Worm (Caenorhabditis elegans): ENCODE measurements around the gene grl-9.

The grl-9 gene

DNA sequence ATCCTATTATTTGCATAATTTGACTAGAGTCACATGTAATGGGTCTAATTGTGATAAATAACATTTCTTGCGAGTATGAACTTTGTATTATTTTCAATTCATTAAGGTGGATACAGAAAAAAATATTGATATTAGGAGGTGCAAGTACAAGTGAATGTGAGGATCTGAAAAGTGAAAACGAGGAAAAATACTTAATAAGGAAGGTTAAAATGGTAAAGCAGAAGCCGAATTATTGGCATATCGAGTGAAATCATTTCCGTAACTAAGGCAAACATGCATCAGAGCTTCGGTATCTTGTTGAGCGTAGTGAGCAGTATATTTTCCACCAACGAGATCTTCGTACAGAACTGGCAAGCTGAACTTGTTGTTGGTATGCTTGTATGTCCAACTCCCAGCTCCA, 27.0 kb downstream of the grl-9 start:
- TF ChIP-seq pha-4 (tag; optimal IDR thresholded peaks at IDR 0.05) = no peak
- no peak for TF ChIP-seq ztf-11 (tag; optimal IDR thresholded peaks at IDR 0.05)

DNA sequence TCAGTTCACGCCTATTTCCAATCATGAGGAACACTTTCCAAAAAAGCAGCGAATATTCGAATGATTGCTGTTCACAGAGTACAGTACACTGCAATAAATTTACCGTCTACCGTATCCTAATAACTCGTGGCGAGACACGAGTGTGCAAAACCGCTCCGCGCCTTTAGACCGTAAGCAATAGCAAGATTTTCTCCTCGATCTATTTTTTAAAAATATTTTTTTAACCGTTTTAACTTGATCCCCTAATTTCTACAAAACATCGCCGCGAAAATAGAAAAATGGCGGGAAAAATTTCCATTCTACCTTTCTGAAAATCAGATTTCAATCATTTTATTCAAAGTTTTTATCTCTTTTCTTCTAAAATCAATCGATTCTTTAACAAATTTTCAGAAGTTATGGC, 28.8 kb downstream of the grl-9 start, which contains the start of gene era-1:
Gene era-1 (plus strand): TSS at position 366 of the 400 bp plus-strand sequence.
- TF ChIP-seq lin-39 (tag; optimal IDR thresholded peaks at IDR 0.05) = no peak
- no peak for TF ChIP-seq ceh-9 (tag; optimal IDR thresholded peaks at IDR 0.05)
- TF ChIP-seq nhr-76 (tag; optimal IDR thresholded peaks at IDR 0.05) = no peak
- no peak for TF ChIP-seq R02D3.7 (tag; optimal IDR thresholded peaks at IDR 0.05)
- TF ChIP-seq ZK546.5 (tag; optimal IDR thresholded peaks at IDR 0.05) = no peak
- no peak for TF ChIP-seq egl-27 (tag; optimal IDR thresholded peaks at IDR 0.05)
- no peak for TF ChIP-seq lsy-12 (tag; optimal IDR thresholded peaks at IDR 0.05)
- TF ChIP-seq elt-1 (tag; optimal IDR thresholded peaks at IDR 0.05) = no peak
- TF ChIP-seq skn-1 (tag; optimal IDR thresholded peaks at IDR 0.05) = no peak
- TF ChIP-seq elt-3 (tag; optimal IDR thresholded peaks at IDR 0.05) = no peak

DNA sequence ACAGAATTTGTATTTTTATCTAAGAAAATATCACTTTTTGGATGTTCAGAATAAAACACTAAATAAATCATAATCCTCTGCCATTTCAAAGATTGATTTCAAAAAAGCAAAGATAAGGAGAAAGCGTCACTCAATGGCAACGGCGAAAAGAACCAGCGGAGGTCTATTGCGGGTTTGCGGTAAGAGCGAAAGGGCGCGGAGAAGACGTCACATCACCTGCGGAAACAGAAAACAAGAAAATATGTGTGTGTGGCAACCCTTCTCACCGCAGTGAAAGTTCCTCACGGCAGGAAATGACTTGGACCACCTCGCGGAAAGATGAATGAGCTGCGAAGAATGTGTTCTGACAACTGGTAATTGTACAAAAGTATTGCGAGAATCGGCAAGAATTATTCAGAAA, 31.7 kb downstream of the grl-9 start:
- no peak for TF ChIP-seq lsy-12 (tag; optimal IDR thresholded peaks at IDR 0.05)
- no peak for TF ChIP-seq pha-4 (tag; optimal IDR thresholded peaks at IDR 0.05)

DNA sequence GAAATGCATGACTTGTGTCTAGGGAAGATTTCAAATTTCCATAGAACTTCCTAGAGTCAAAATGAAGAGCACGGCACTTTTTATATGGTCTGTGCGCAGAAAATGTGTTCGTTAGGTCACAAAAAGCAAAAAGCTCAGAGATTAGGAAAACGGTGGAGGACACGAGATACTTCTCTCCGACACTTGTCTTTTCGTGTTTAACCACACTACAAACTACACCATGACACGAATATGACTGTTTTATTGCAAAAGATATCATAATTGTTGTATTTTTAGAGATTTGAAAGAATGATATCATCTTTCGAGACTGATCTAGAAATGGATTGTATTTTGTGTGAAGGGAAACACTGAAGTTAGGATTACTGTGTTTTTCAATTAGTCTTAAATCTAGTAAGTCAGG, 32.5 kb downstream of the grl-9 start:
- TF ChIP-seq hmg-11 (tag; optimal IDR thresholded peaks at IDR 0.05) (no peak), nhr-43 (tag; optimal IDR thresholded peaks at IDR 0.05; ENCODE audit: poor library complexity, severe bottlenecking) (peak; percentile 31), elt-1 (tag; optimal IDR thresholded peaks at IDR 0.05) (no peak), nhr-25 (tag; optimal IDR thresholded peaks at IDR 0.05) (peak; percentile 1)

DNA sequence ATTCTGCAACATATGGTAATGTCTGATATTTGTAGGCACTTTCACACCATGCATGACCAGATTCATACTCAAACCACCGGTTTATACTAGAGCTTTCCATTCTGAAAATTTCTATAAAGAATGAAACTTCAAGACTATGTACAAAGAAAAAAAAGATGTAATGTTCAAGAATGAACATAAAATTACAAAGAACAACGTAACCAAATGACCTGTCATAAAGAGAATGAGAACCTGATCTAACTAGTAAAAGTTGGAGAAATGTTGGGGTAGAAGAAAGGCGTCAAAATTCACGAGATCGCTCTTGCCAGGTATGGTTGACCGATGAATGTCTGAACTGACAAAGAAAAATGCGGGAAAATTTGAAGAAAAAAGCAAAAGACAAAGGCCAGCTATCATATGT, 33.9 kb downstream of the grl-9 start, which contains the start of gene W02F12.2:
Gene W02F12.2 (minus strand): TSS at position 101 of the 400 bp plus-strand sequence.
- TF ChIP-seq sea-2 (GFP tag; optimal IDR thresholded peaks at IDR 0.05) = no peak
- no peak for TF ChIP-seq elt-3 (tag; optimal IDR thresholded peaks at IDR 0.05)
- TF ChIP-seq lin-15B (tag; optimal IDR thresholded peaks at IDR 0.05) = no peak
- no peak for TF ChIP-seq ceh-82 (tag; optimal IDR thresholded peaks at IDR 0.05)
- TF ChIP-seq nhr-25 (tag; optimal IDR thresholded peaks at IDR 0.05) = no peak
- TF ChIP-seq ceh-16 (tag; optimal IDR thresholded peaks at IDR 0.05) = no peak
- TF ChIP-seq ceh-28 (tag; optimal IDR thresholded peaks at IDR 0.05) = no peak
- TF ChIP-seq nfya-1 (tag; optimal IDR thresholded peaks at IDR 0.05; ENCODE audit: insufficient read depth) = no peak
- no peak for TF ChIP-seq tbx-2 (tag; optimal IDR thresholded peaks at IDR 0.05)
- no peak for TF ChIP-seq daf-12 (tag; optimal IDR thresholded peaks at IDR 0.05)
- TF ChIP-seq fkh-2 (tag; optimal IDR thresholded peaks at IDR 0.05) = no peak
- no peak for TF ChIP-seq fkh-10 (GFP tag; optimal IDR thresholded peaks at IDR 0.05)
- no peak for TF ChIP-seq elt-1 (tag; optimal IDR thresholded peaks at IDR 0.05)
- no peak for TF ChIP-seq nhr-23 (tag; optimal IDR thresholded peaks at IDR 0.05)
- TF ChIP-seq nhr-76 (tag; optimal IDR thresholded peaks at IDR 0.05) = no peak
- no peak for TF ChIP-seq lsy-12 (tag; optimal IDR thresholded peaks at IDR 0.05)
- TF ChIP-seq nhr-43 (tag; optimal IDR thresholded peaks at IDR 0.05; ENCODE audit: poor library complexity, severe bottlenecking) = no peak
- no peak for TF ChIP-seq ZK546.5 (tag; optimal IDR thresholded peaks at IDR 0.05)

DNA sequence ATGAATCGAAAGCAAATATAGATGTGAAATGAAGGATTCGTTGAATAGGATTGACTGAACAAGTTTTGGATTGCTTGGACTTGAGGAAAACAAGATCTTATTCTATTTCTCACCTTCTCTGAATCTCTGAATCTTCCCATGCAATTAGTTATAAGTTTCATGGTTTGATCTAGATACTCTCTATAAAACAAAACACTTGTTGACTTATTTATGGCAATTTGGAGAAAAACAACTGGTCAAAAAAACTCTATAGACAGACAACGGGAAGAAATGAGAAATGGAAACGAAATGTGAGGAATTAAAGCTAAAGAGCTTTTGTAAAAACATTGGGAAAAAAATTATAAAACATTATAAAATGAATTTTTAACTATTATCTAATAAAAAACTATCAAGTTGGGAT, 36.8 kb downstream of the grl-9 start, which contains the start of gene W02F12.8:
Gene W02F12.8 (minus strand): TSS at position 101 of the 400 bp plus-strand sequence.
- TF ChIP-seq eor-1 (tag; optimal IDR thresholded peaks at IDR 0.05) = no peak
- no peak for TF ChIP-seq nhr-67 (tag; optimal IDR thresholded peaks at IDR 0.05)

DNA sequence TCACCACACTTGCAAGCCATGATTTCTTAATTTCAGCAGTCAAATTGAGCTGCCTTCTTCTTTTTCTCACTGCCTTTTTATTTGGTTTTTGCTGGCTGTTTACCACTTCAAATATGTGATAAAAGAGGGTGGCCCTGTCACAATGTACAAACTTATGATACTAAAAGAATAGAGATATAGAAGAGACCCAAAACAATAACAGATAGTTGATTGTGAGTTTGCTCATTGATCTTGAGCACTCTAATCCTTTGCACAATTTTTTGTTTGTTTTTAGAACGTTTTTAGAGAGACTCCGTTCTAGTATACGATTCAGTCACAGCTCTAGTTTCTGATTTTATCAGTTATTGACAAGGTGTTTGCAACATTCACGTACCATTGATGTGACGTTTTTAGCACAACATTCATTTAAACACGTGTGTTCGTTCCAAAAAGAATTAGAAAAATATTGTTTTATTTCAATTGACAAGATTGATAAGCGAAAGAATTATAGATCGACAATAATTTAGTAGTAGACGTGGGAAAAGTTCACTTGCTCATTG, 39.6 kb downstream of the grl-9 start, which contains the start of gene mtl-1:
Gene mtl-1 (minus strand): TSS at position 51 of the 539 bp plus-strand sequence.
- TF ChIP-seq elt-3 (tag; optimal IDR thresholded peaks at IDR 0.05) (no peak), jun-1 (tag; optimal IDR thresholded peaks at IDR 0.05) (no peak), elt-2 (tag; optimal IDR thresholded peaks at IDR 0.05) (peak; percentile 53), nhr-67 (tag; optimal IDR thresholded peaks at IDR 0.05) (no peak), nhr-25 (tag; optimal IDR thresholded peaks at IDR 0.05) (no peak), lin-39 (tag; optimal IDR thresholded peaks at IDR 0.05) (no peak), pha-4 (tag; optimal IDR thresholded peaks at IDR 0.05) (peak; percentile 37), ama-1 (optimal IDR thresholded peaks at IDR 0.05) (peak; percentile 8), R02D3.7 (tag; optimal IDR thresholded peaks at IDR 0.05) (no peak), unc-62 (GFP tag; optimal IDR thresholded peaks at IDR 0.05) (no peak), nhr-237 (tag; optimal IDR thresholded peaks at IDR 0.05) (no peak), pqm-1 (tag; optimal IDR thresholded peaks at IDR 0.05) (peak; percentile 84)

Measured in whole organism, L3 larva.